Worm (Caenorhabditis elegans): ENCODE data around the gene spat-2.
A peak's percentile ranks its signal among the peaks of the same experiment; 100 is the strongest.

spat-2 gene

DNA sequence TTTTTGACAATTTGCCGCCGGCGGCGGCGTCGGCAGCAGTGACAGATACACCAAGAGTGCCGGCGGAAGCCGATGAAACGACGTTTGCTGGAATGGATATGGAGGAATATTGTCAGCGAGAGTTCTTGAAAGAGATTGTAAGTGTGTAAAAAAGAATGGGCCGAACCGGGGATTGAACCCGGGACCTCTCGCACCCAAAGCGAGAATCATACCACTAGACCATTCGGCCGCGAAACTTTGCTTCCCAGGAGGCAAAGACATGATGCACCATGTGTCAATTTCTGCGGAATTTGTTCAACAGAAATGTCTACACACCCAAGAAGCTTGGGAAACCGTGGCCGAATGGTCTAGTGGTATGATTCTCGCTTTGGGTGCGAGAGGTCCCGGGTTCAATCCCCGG, 30.0 kb downstream of the spat-2 start (continued):
- TF ChIP-seq F22D6.2 (tag; optimal IDR thresholded peaks at IDR 0.05) (no peak), T26A5.8 (tag; optimal IDR thresholded peaks at IDR 0.05) (peak; percentile 13), dpl-1 (GFP tag; optimal IDR thresholded peaks at IDR 0.05) (peak; percentile 43), lin-35 (GFP tag; optimal IDR thresholded peaks at IDR 0.05) (peak in 1 of 3 experiments; percentile 87), ZK185.1 (tag; optimal IDR thresholded peaks at IDR 0.05; ENCODE audit: poor library complexity, severe bottlenecking) (peak; percentile 93), rpc-1 (optimal IDR thresholded peaks at IDR 0.05) (peak; percentile 76), rpc-1 (tag; optimal IDR thresholded peaks at IDR 0.05) (peak; percentile 80), fkh-3 (tag; optimal IDR thresholded peaks at IDR 0.05) (no peak), attf-5 (GFP tag; optimal IDR thresholded peaks at IDR 0.05) (peak; percentile 12), aptf-3 (GFP tag; IDR thresholded peaks at IDR 0.05) (peak; percentile 94), F57C9.4 (tag; optimal IDR thresholded peaks at IDR 0.05) (no peak), D2030.7 (GFP tag; IDR thresholded peaks at IDR 0.05) (peak; percentile 73), B0019.2 (GFP tag; conservative IDR thresholded peaks at IDR 0.05) (no peak), B0035.1 (tag; optimal IDR thresholded peaks at IDR 0.05) (peak; percentile 66), F10E7.11 (tag; optimal IDR thresholded peaks at IDR 0.05) (no peak), ztf-25 (GFP tag; IDR thresholded peaks at IDR 0.05) (0 out of 2 replicates have a peak, but pooled peaks have one; percentile 65), lsy-27 (tag; optimal IDR thresholded peaks at IDR 0.05; ENCODE audit: borderline replicate concordance, insufficient read depth) (peak; percentile 48), unc-130 (GFP tag; optimal IDR thresholded peaks at IDR 0.05) (peak; percentile 19), nhr-179 (tag; optimal IDR thresholded peaks at IDR 0.05) (no peak), ztf-18 (tag; optimal IDR thresholded peaks at IDR 0.05) (peak; percentile 67), B0336.3 (GFP tag; IDR thresholded peaks at IDR 0.05) (peak; percentile 76), efl-1 (GFP tag; optimal IDR thresholded peaks at IDR 0.05) (peak; percentile 30), Y53G8AR.9 (GFP tag; conservative IDR thresholded peaks at IDR 0.05) (peak; percentile 81), egl-44 (GFP tag; IDR thresholded peaks at IDR 0.05) (no peak), ceh-100 (GFP tag; IDR thresholded peaks at IDR 0.05) (peak; percentile 87), ets-4 (GFP tag; optimal IDR thresholded peaks at IDR 0.05) (no peak), nhr-90 (tag; optimal IDR thresholded peaks at IDR 0.05) (peak; percentile 71), egl-18 (GFP tag; IDR thresholded peaks at IDR 0.05) (peak; percentile 77; the same call in 1 of the 2 replicates), ceh-27 (GFP tag; optimal IDR thresholded peaks at IDR 0.05) (peak; percentile 73), mcd-1 (GFP tag; IDR thresholded peaks at IDR 0.05) (peak; percentile 89), ztf-3 (GFP tag; optimal IDR thresholded peaks at IDR 0.05) (peak; percentile 64), bed-1 (GFP tag; IDR thresholded peaks at IDR 0.05) (no peak)

DNA sequence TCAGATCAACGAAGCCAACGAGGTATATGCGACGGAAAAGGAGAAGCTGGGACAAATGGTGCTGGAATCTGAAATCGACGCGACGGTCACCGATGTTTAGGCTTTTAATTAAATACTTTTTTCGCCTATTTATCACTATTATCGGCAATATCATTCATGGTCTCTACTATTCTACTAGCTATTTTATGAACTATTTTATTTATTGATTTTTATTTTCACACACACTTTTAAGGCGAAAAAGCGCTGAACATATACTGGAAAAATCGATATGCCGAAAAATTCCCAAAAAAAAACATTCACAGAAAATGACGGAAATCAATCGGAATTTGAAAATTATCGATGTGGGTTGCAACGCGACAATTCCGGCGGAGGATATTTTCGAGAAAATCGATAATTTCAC, 31.8 kb downstream of the spat-2 start, which contains the start of gene W09D6.1:
Gene W09D6.1 (plus strand): TSS at position 301 of the 400 bp plus-strand sequence.
- TF ChIP-seq ztf-28 (GFP tag; IDR thresholded peaks at IDR 0.05) (no peak), hsf-1 (GFP tag; IDR thresholded peaks at IDR 0.05) (no peak), ccch-3 (GFP tag; optimal IDR thresholded peaks at IDR 0.05) (no peak), lag-1 (GFP tag; IDR thresholded peaks at IDR 0.05) (no peak), hmg-1.2 (GFP tag; IDR thresholded peaks at IDR 0.05) (no peak), ZK185.1 (tag; optimal IDR thresholded peaks at IDR 0.05; ENCODE audit: poor library complexity, severe bottlenecking) (no peak), xnd-1 (tag; optimal IDR thresholded peaks at IDR 0.05) (no peak), aptf-3 (GFP tag; IDR thresholded peaks at IDR 0.05) (no peak), ceh-40 (GFP tag; IDR thresholded peaks at IDR 0.05) (no peak), ztf-25 (GFP tag; IDR thresholded peaks at IDR 0.05) (no peak), zim-3 (tag; optimal IDR thresholded peaks at IDR 0.05) (no peak), ceh-27 (GFP tag; optimal IDR thresholded peaks at IDR 0.05) (no peak), madf-10 (tag; optimal IDR thresholded peaks at IDR 0.05) (no peak), F10E7.11 (tag; optimal IDR thresholded peaks at IDR 0.05) (no peak)
